Worm (Caenorhabditis elegans) whole organism, mixed stage, embryonic: ENCODE data around the gene R10E11.6.

ENCODE experiments used
- pha-4 ChIP-seq: fragments of 150-350 bp; optimal IDR thresholded peaks from 2 replicates; lab custom pipeline; 2018; ENCODE audit warnings: missing biosample characterization, missing genetic modification reagents, missing genetic modification characterization
- snpc-4 ChIP-seq: fragments of 150-350 bp; optimal IDR thresholded peaks from 2 replicates; lab custom pipeline; 2014; ENCODE audit warnings: missing biosample characterization, missing genetic modification characterization
- unc-39 ChIP-seq: fragments of 150-350 bp; optimal IDR thresholded peaks from 2 replicates; lab custom pipeline; 2014; ENCODE audit warnings: missing biosample characterization, missing genetic modification characterization

ce11 chrIII:9830502-9830901, 47.7 kb downstream of the R10E11.6 start, which contains the start of gene ZK632.12:
- TF ChIP-seq pha-4: no peak
- no peak for TF ChIP-seq snpc-4
- no peak for TF ChIP-seq unc-39 (tag; lab: Kevin White, UChicago)
